Worm (Caenorhabditis elegans) whole organism, dauer: Measurements from ENCODE around the gene Y73C8C.10.

Experiments
- unc-62 ChIP-seq: sonication (generic microtip); optimal IDR thresholded peaks from 2 replicates; lab custom pipeline; 2017; ENCODE audit warnings: missing biosample characterization, missing genetic modification reagents, missing genetic modification characterization

Gene Y73C8C.10

ce11 chrV:3127670-3128069, at the start of gene Y73C8C.10:
Gene Y73C8C.10 (minus strand): TSS chrV:3127770.
- no peak for TF ChIP-seq unc-62 (GFP tag; lab: Kevin White, UChicago)

- TF ChIP-seq unc-62 (GFP tag; lab: Kevin White, UChicago): no peak
These were observed 48.6 kb upstream of the Y73C8C.10 start, which contains the start of gene srab-8 for ce11 chrV:3176161-3176560. Gene srab-8 (plus strand): TSS chrV:3176461.

- no peak for TF ChIP-seq unc-62 (GFP tag; lab: Kevin White, UChicago)
These were observed 44.1 kb upstream of the Y73C8C.10 start for ce11 chrV:3171625-3172024.

- no peak for TF ChIP-seq unc-62 (GFP tag; lab: Kevin White, UChicago)
These were observed 42.3 kb upstream of the Y73C8C.10 start, which contains the start of gene srbc-6 for ce11 chrV:3169838-3170237. Gene srbc-6 (plus strand): TSS chrV:3170138.

ce11 chrV:3168650-3169049, 41.1 kb upstream of the Y73C8C.10 start, which contains the start of gene C36C5.15:
Gene C36C5.15 (minus strand): TSS chrV:3168750.
- no peak for TF ChIP-seq unc-62 (GFP tag; lab: Kevin White, UChicago)

- no peak for TF ChIP-seq unc-62 (GFP tag; lab: Kevin White, UChicago)
These were observed 38.7 kb upstream of the Y73C8C.10 start, which contains the start of gene C36C5.4 for ce11 chrV:3166260-3166659. Gene C36C5.4 (plus strand): TSS chrV:3166560.

- no peak for TF ChIP-seq unc-62 (GFP tag; lab: Kevin White, UChicago)
These were observed 37.9 kb upstream of the Y73C8C.10 start, which contains the start of gene C36C5.14 for ce11 chrV:3165438-3165837. Gene C36C5.14 (minus strand): TSS chrV:3165538.

ce11 chrV:3163143-3163542, 35.6 kb upstream of the Y73C8C.10 start:
- no peak for TF ChIP-seq unc-62 (GFP tag; lab: Kevin White, UChicago)

- no peak for TF ChIP-seq unc-62 (GFP tag; lab: Kevin White, UChicago)
These were observed 34.7 kb upstream of the Y73C8C.10 start for ce11 chrV:3162299-3162698.

ce11 chrV:3159252-3159651, 31.7 kb upstream of the Y73C8C.10 start, which contains the start of gene C36C5.12:
Gene C36C5.12 (minus strand): TSS chrV:3159352.
- no peak for TF ChIP-seq unc-62 (GFP tag; lab: Kevin White, UChicago)

- no peak for TF ChIP-seq unc-62 (GFP tag; lab: Kevin White, UChicago)
These were observed 30.8 kb upstream of the Y73C8C.10 start for ce11 chrV:3158379-3158778.

ce11 chrV:3156786-3157185, 29.2 kb upstream of the Y73C8C.10 start, which contains the start of gene exh-1:
Gene exh-1 (plus strand): TSS chrV:3157086.
- no peak for TF ChIP-seq unc-62 (GFP tag; lab: Kevin White, UChicago)

- no peak for TF ChIP-seq unc-62 (GFP tag; lab: Kevin White, UChicago)
These were observed 27.5 kb upstream of the Y73C8C.10 start, which contains the start of gene srab-7 for ce11 chrV:3155072-3155471. Gene srab-7 (minus strand): TSS chrV:3155172.

- TF ChIP-seq unc-62 (GFP tag; lab: Kevin White, UChicago): no peak
These were observed 24.3 kb upstream of the Y73C8C.10 start, which contains the start of gene srab-6 for ce11 chrV:3151862-3152261. Gene srab-6 (minus strand): TSS chrV:3151962.

ce11 chrV:3149910-3150428, 22.4 kb upstream of the Y73C8C.10 start:
- no peak for TF ChIP-seq unc-62 (GFP tag; lab: Kevin White, UChicago)

ce11 chrV:3146932-3147331, 19.4 kb upstream of the Y73C8C.10 start, which contains the start of gene srab-11:
Gene srab-11 (minus strand): TSS chrV:3147032.
- no peak for TF ChIP-seq unc-62 (GFP tag; lab: Kevin White, UChicago)

ce11 chrV:3145241-3145640, 17.7 kb upstream of the Y73C8C.10 start:
- no peak for TF ChIP-seq unc-62 (GFP tag; lab: Kevin White, UChicago)
